Fruit fly (Drosophila melanogaster) whole organism, embryonic: Measurements from ENCODE around the gene Alh.

Source experiments
- CG10431 ChIP-seq: fragments of 200-800 bp; sonication (Bioruptor generic); optimal IDR thresholded peaks from 3 replicates; lab custom pipeline; 2018; ENCODE audit warnings: missing biosample characterization, mild to moderate bottlenecking, missing genetic modification characterization
- CG12299 ChIP-seq: fragments of 200-800 bp; sonication (Bioruptor generic); optimal IDR thresholded peaks from 2 replicates; lab custom pipeline; 2018; ENCODE audit warnings: missing biosample characterization, mild to moderate bottlenecking, missing genetic modification characterization
- CG12769 ChIP-seq: fragments of 200-800 bp; sonication (Bioruptor generic); optimal IDR thresholded peaks from 2 replicates; lab custom pipeline; 2019; ENCODE audit warnings: missing biosample characterization, mild to moderate bottlenecking, missing genetic modification characterization, moderate library complexity
- CG13894 ChIP-seq: fragments of 200-800 bp; sonication (Bioruptor generic); optimal IDR thresholded peaks from 3 replicates; lab custom pipeline; 2018; ENCODE audit warnings: missing biosample characterization, mild to moderate bottlenecking, missing genetic modification characterization, moderate library complexity
- CG14441 ChIP-seq: fragments of 200-800 bp; sonication (Bioruptor generic); IDR thresholded peaks from 2 replicates; pipeline ENCODE4 v1.3.6; 2022; ENCODE audit warnings: missing biosample characterization, missing genetic modification characterization
- CG14710 ChIP-seq: fragments of 200-800 bp; sonication (Bioruptor generic); optimal IDR thresholded peaks from 3 replicates; lab custom pipeline; 2019; ENCODE audit warnings: missing biosample characterization, mild to moderate bottlenecking, missing genetic modification characterization, moderate library complexity
- CG1529 ChIP-seq: fragments of 200-800 bp; sonication (Bioruptor generic); optimal IDR thresholded peaks from 3 replicates; lab custom pipeline; 2018; ENCODE audit warnings: missing biosample characterization, missing genetic modification characterization
- CG15479 ChIP-seq: fragments of 200-800 bp; sonication (Bioruptor generic); optimal IDR thresholded peaks from 3 replicates; lab custom pipeline; 2019; ENCODE audit warnings: missing biosample characterization, mild to moderate bottlenecking, missing genetic modification characterization, moderate library complexity
- CG17829 ChIP-seq: fragments of 200-800 bp; optimal IDR thresholded peaks from 2 replicates; lab custom pipeline; 2019; ENCODE audit warnings: missing biosample characterization, mild to moderate bottlenecking, missing genetic modification characterization, moderate library complexity
- CG2199 ChIP-seq: fragments of 200-800 bp; sonication (Bioruptor generic); IDR thresholded peaks from 3 replicates; pipeline ENCODE4 v1.3.6; 2022; ENCODE audit warnings: missing biosample characterization, missing genetic modification characterization
- CG30020 ChIP-seq: fragments of 200-800 bp; optimal IDR thresholded peaks from 2 replicates; lab custom pipeline; 2019; ENCODE audit warnings: missing biosample characterization, mild to moderate bottlenecking, missing genetic modification characterization, moderate library complexity
- CG31388 ChIP-seq: fragments of 200-800 bp; sonication (Bioruptor generic); optimal IDR thresholded peaks from 2 replicates; lab custom pipeline; 2016; ENCODE audit warnings: missing biosample characterization, missing genetic modification characterization
- CG4360 ChIP-seq: fragments of 200-800 bp; sonication (Bioruptor generic); IDR thresholded peaks from 2 replicates; pipeline ENCODE4 v1.3.6; 2022; ENCODE audit warnings: missing biosample characterization, missing genetic modification characterization
- CG6765 ChIP-seq: fragments of 200-800 bp; sonication (Bioruptor generic); optimal IDR thresholded peaks from 3 replicates; lab custom pipeline; 2017; ENCODE audit warnings: missing biosample characterization, mild to moderate bottlenecking, missing genetic modification characterization
- CoRest ChIP-seq: fragments of 200-800 bp; sonication (Bioruptor generic); optimal IDR thresholded peaks from 3 replicates; lab custom pipeline; 2018; ENCODE audit warnings: missing biosample characterization, mild to moderate bottlenecking, missing genetic modification characterization, moderate library complexity
- D ChIP-seq, 2 experiments: fragments of 200-800 bp in 1 of 2; fragments of >200 bp in 1 of 2; sonication (Bioruptor generic) in 1 of 2; optimal IDR thresholded peaks; 2 replicates in 1 of 2; 3 replicates in 1 of 2; lab custom pipeline; 2017; ENCODE audit warnings: mild to moderate bottlenecking in 1 of 2, missing biosample characterization in 1 of 2, missing genetic modification characterization in 1 of 2, missing genetic modification reagents in 1 of 2
- HLHmδ ChIP-seq: fragments of 200-800 bp; sonication (Bioruptor generic); optimal IDR thresholded peaks from 2 replicates; lab custom pipeline; 2018; ENCODE audit warnings: missing biosample characterization, mild to moderate bottlenecking, missing genetic modification characterization, moderate library complexity
- MBD-R2 ChIP-seq: fragments of 200-800 bp; sonication (Bioruptor generic); IDR thresholded peaks from 2 replicates; pipeline ENCODE4 v1.3.6; 2022; ENCODE audit warnings: missing biosample characterization, missing genetic modification characterization
- Med ChIP-seq: fragments of 200-800 bp; sonication (Bioruptor generic); peaks from one replicate; lab custom pipeline; 2016; ENCODE audit warnings: missing biosample characterization, missing genetic modification characterization, mild to moderate bottlenecking, inconsistent platforms, moderate library complexity
- Six4 ChIP-seq: fragments of 200-800 bp; sonication (Bioruptor generic); optimal IDR thresholded peaks from 2 replicates; lab custom pipeline; 2016; ENCODE audit warnings: missing biosample characterization, missing genetic modification characterization
- Ssrp ChIP-seq: fragments of 200-800 bp; sonication (Bioruptor generic); optimal IDR thresholded peaks from 2 replicates; lab custom pipeline; 2018; ENCODE audit warnings: missing biosample characterization, mild to moderate bottlenecking, missing genetic modification characterization, moderate library complexity
- abd-A ChIP-seq: fragments of 200-800 bp; sonication (Bioruptor generic); optimal IDR thresholded peaks from 3 replicates; lab custom pipeline; 2019; ENCODE audit warnings: missing biosample characterization, mild to moderate bottlenecking, missing genetic modification characterization, moderate library complexity
- ac ChIP-seq: fragments of 200-800 bp; sonication (Bioruptor generic); optimal IDR thresholded peaks from 3 replicates; lab custom pipeline; 2017; ENCODE audit warnings: missing biosample characterization, mild to moderate bottlenecking, missing genetic modification characterization
- bigmax ChIP-seq: fragments of 200-800 bp; sonication (Bioruptor generic); optimal IDR thresholded peaks from 2 replicates; lab custom pipeline; 2018; ENCODE audit warnings: missing biosample characterization, mild to moderate bottlenecking, missing genetic modification characterization
- caup ChIP-seq: fragments of 200-800 bp; sonication (Bioruptor generic); optimal IDR thresholded peaks from 3 replicates; lab custom pipeline; 2017; ENCODE audit warnings: missing biosample characterization, mild to moderate bottlenecking, missing genetic modification characterization, moderate library complexity; ENCODE audit not compliant: severe bottlenecking
- cg ChIP-seq: fragments of 200-800 bp; sonication (Bioruptor generic); optimal IDR thresholded peaks from 3 replicates; lab custom pipeline; 2019; ENCODE audit warnings: missing biosample characterization, mild to moderate bottlenecking, missing genetic modification characterization, moderate library complexity
- ci ChIP-seq: fragments of 200-800 bp; sonication (Bioruptor generic); IDR thresholded peaks from 3 replicates; pipeline ENCODE4 v1.3.6; 2022; ENCODE audit warnings: missing biosample characterization, missing genetic modification characterization
- corto ChIP-seq: fragments of 200-800 bp; sonication (Bioruptor generic); optimal IDR thresholded peaks from 2 replicates; lab custom pipeline; 2016; ENCODE audit warnings: missing biosample characterization, mild to moderate bottlenecking, missing genetic modification characterization, moderate library complexity
- kni ChIP-seq: fragments of 200-800 bp; sonication (Bioruptor generic); optimal IDR thresholded peaks from 3 replicates; lab custom pipeline; 2017; ENCODE audit warnings: mild to moderate bottlenecking, missing biosample characterization, missing genetic modification reagents, missing genetic modification characterization
- nerfin-1 ChIP-seq: fragments of 200-800 bp; sonication (Bioruptor generic); optimal IDR thresholded peaks from 3 replicates; lab custom pipeline; 2019; ENCODE audit warnings: missing biosample characterization, mild to moderate bottlenecking, missing genetic modification characterization, moderate library complexity
- onecut ChIP-seq: fragments of 200-800 bp; sonication (Bioruptor generic); IDR thresholded peaks from 2 replicates; pipeline ENCODE4 v1.3.6; 2022; ENCODE audit warnings: missing biosample characterization, missing genetic modification characterization
- prd ChIP-seq, 3 experiments: fragments of >200 bp in 2 of 3; fragments of 200-800 bp in 1 of 3; sonication (Bioruptor generic) in 1 of 3; optimal IDR thresholded peaks in 2 of 3; IDR thresholded peaks in 1 of 3; 2 replicates in 2 of 3; 3 replicates in 1 of 3; pipeline versions ENCODE4 v1.3.6 to Lab custom; 2017 to 2022; ENCODE audit warnings: missing biosample characterization in 1 of 3, missing genetic modification characterization in 1 of 3
- sd ChIP-seq: fragments of 200-800 bp; sonication (Bioruptor generic); optimal IDR thresholded peaks from 3 replicates; lab custom pipeline; 2018; ENCODE audit warnings: missing biosample characterization, mild to moderate bottlenecking, missing genetic modification characterization, moderate library complexity
- sens ChIP-seq: fragments of 200-800 bp; sonication (Bioruptor generic); peaks from one replicate; lab custom pipeline; 2016; ENCODE audit warnings: missing biosample characterization, missing genetic modification characterization
- so ChIP-seq: fragments of 200-800 bp; sonication (Bioruptor generic); IDR thresholded peaks from 3 replicates; pipeline ENCODE4 v1.3.6; 2022; ENCODE audit warnings: missing biosample characterization, missing genetic modification characterization
- tap ChIP-seq: fragments of 200-800 bp; optimal IDR thresholded peaks from 3 replicates; lab custom pipeline; 2019; ENCODE audit warnings: missing biosample characterization, mild to moderate bottlenecking, missing genetic modification characterization, moderate library complexity
- tll ChIP-seq, 2 experiments: fragments of 200-800 bp in 1 of 2; fragments of >200 bp in 1 of 2; sonication (Bioruptor generic) in 1 of 2; optimal IDR thresholded peaks; 2 replicates each; lab custom pipeline; 2017 to 2019; ENCODE audit warnings: missing biosample characterization in 2 of 2, missing genetic modification characterization in 2 of 2, mild to moderate bottlenecking in 1 of 2, moderate library complexity in 1 of 2
- unc-4 ChIP-seq: fragments of 200-800 bp; sonication (Bioruptor generic); IDR thresholded peaks from 2 replicates; pipeline ENCODE4 v1.3.6; 2022; ENCODE audit warnings: missing biosample characterization, missing genetic modification characterization; ENCODE audit not compliant: partially characterized antibody

The Alh gene

dm6 chr3R:7089522-7090336 is 34.3 kb downstream of the Alh start (continued):
- TF ChIP-seq Ssrp (tag; lab: Kevin White, UChicago) (no peak), CG14441 (GFP tag; lab: Robert Waterston, UW) (no peak), CG31388 (GFP tag; lab: Kevin White, UChicago) (no peak), CG17829 (tag; lab: Kevin White, UChicago) (peak; percentile 27), so (peak; percentile 43; the same call in 2 of the 3 replicates), unc-4 (no peak), CG10431 (GFP tag; lab: Kevin White, UChicago) (peak; percentile 34), CG30020 (tag; lab: Kevin White, UChicago) (peak; percentile 67), cg (GFP tag; lab: Kevin White, UChicago) (peak; percentile 75), CG14710 (tag; lab: Kevin White, UChicago) (peak; percentile 12), CG2199 (GFP tag; lab: Robert Waterston, UW) (peak; percentile 77; the same call in 2 of the 3 replicates), Med (GFP tag; lab: Kevin White, UChicago) (peak; percentile 41), tap (tag; lab: Kevin White, UChicago) (peak; percentile 15), CG13894 (peak; percentile 74), CG15479 (GFP tag; lab: Kevin White, UChicago) (peak; percentile 70), sens (GFP tag; lab: Kevin White, UChicago) (peak; percentile 78), onecut (GFP tag; lab: Robert Waterston, UW) (peak; percentile 62; the same call in 1 of the 2 replicates), Six4 (GFP tag; lab: Kevin White, UChicago) (no peak), CG12299 (tag; lab: Kevin White, UChicago) (no peak), CG4360 (GFP tag; lab: Robert Waterston, UW) (peak; percentile 42; the same call in 1 of the 2 replicates), sd (tag; lab: Kevin White, UChicago) (peak; percentile 34), bigmax (GFP tag; lab: Kevin White, UChicago) (peak; percentile 97), ci (peak; percentile 53; the same call in 1 of the 3 replicates), prd (optimal IDR thresholded peaks at IDR 0.05; lab: Kevin White, UChicago) (no peak), prd (GFP tag; IDR thresholded peaks at IDR 0.05; lab: Robert Waterston, UW) (no peak), MBD-R2 (GFP tag; lab: Robert Waterston, UW) (peak; percentile 40; the same call in 1 of the 2 replicates), corto (GFP tag; lab: Kevin White, UChicago) (peak; percentile 56), kni (peak; percentile 84), HLHmδ (peak; percentile 61), CoRest (tag; lab: Kevin White, UChicago) (no peak), caup (GFP tag; lab: Kevin White, UChicago) (peak; percentile 3), CG6765 (GFP tag; lab: Kevin White, UChicago) (peak; percentile 21), D (optimal IDR thresholded peaks at IDR 0.05; lab: Kevin White, UChicago) (peak; percentile 93), D (GFP tag; optimal IDR thresholded peaks at IDR 0.05; lab: Kevin White, UChicago) (no peak), CG12769 (tag; lab: Kevin White, UChicago) (peak; percentile 23), abd-A (tag; lab: Kevin White, UChicago) (peak; percentile 29), nerfin-1 (peak; percentile 67), tll (GFP tag; optimal IDR thresholded peaks at IDR 0.05; lab: Kevin White, UChicago) (no peak), CG1529 (GFP tag; lab: Kevin White, UChicago) (peak; percentile 10), ac (peak; percentile 79)
